Worm (Caenorhabditis elegans) whole organism, young adult: ENCODE measurements around the gene arcp-1.

Experiments used
- C17E4.6 ChIP-seq: fragments of 200-800 bp; sonication (Bioruptor generic); IDR thresholded peaks from 2 replicates; pipeline ENCODE4 v1.3.6; 2022; ENCODE audit warnings: missing genetic modification reagents, missing genetic modification characterization, missing compliant biosample characterization
- F37B4.10 ChIP-seq: fragments of 200-800 bp; sonication (Bioruptor generic); IDR thresholded peaks from 2 replicates; pipeline ENCODE4 v1.3.6; 2022; ENCODE audit warnings: missing genetic modification characterization, missing compliant biosample characterization
- athp-1 ChIP-seq: sonication (generic microtip); optimal IDR thresholded peaks from 2 replicates; lab custom pipeline; 2017; ENCODE audit warnings: mild to moderate bottlenecking, missing genetic modification characterization, missing compliant biosample characterization
- hmg-20 ChIP-seq: fragments of 200-800 bp; sonication (Bioruptor generic); IDR thresholded peaks from 2 replicates; pipeline ENCODE4 v1.3.6; 2022; ENCODE audit warnings: missing genetic modification reagents, missing genetic modification characterization, missing compliant biosample characterization
- nhr-120 ChIP-seq: fragments of 200-800 bp; sonication (Bioruptor generic); IDR thresholded peaks from 2 replicates; pipeline ENCODE4 v1.3.6; 2022; ENCODE audit warnings: missing genetic modification characterization, missing compliant biosample characterization
- pbrm-1 ChIP-seq: fragments of 200-800 bp; sonication (Bioruptor generic); IDR thresholded peaks from 2 replicates; pipeline ENCODE4 v1.3.6; 2022; ENCODE audit warnings: missing genetic modification reagents, missing genetic modification characterization, missing compliant biosample characterization
- repo-1 ChIP-seq: sonication (generic microtip); optimal IDR thresholded peaks from 2 replicates; lab custom pipeline; 2017; ENCODE audit warnings: mild to moderate bottlenecking, missing genetic modification characterization, missing compliant biosample characterization

DNA sequence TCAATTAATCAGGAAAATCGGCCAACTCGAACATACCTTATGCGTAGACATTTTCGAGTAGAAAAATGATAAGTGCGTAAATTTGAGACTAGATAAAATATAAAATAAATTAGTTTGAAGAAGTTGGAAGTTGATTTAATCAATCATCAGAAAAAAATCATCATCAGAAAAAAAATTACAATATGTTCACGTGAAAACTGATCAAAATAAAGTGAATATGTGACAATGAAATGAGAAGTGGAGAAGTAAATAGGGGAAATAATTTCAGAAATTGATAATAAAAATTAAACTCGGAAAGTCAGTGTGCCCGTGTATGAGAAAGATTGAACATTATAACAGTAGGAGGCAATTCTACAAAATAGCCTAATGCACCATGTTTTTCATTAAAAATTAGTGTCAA lies 29.7 kb downstream of the arcp-1 start, which contains the start of gene F34D10.9:
- no peak for TF ChIP-seq nhr-120 (GFP tag; lab: Robert Waterston, UW)
- TF ChIP-seq pbrm-1, result no peak
- no peak for TF ChIP-seq hmg-20 (GFP tag; lab: Robert Waterston, UW)
- TF ChIP-seq C17E4.6, result no peak
- TF ChIP-seq athp-1 (tag; lab: Kevin White, UChicago), result no peak
- TF ChIP-seq repo-1 (tag; lab: Kevin White, UChicago), result no peak
- no peak for TF ChIP-seq F37B4.10 (GFP tag; lab: Robert Waterston, UW)
